Fruit fly (Drosophila melanogaster): ENCODE results near the gene Vps36.

DNA sequence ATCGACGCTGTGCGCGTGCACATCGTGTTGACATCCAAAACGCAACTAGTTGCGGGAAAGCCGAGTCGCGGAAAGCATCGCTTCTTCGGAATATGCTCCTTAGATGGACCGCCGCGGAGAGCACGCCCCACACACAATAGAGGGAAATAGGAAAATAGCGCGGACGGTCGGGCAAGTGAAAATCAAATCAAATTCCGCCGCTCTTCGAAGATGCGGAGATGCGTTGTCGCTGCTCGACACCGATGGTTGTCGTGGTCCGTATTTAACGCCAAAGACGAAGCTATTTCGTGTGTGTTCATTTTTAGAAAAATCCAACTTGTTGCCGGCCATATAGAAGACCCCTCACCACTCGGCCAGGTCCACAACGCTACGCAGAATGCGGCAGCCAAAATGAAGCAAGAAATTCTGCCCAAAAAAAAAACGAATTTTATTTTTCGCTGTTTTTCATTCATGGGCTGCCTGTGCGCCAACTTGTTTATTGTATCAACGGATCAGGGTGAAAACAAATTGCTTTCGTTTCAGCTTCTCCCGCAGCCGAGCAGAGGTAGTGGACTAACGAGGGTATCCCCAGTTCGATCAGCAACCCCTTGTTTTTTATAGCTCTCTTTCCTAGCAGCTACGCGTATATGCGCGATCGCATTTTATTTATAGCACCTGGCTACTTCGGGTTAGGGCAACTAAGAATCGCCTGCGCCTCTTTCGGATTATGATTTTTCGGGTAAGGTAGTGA lies 6.8 kb upstream of the Vps36 start, which contains the start of gene CG10710:
- TF ChIP-seq pan (optimal IDR thresholded peaks at IDR 0.05) (no peak), CG8478 (optimal IDR thresholded peaks at IDR 0.05) (no peak), usp (GFP tag; optimal IDR thresholded peaks at IDR 0.05) (no peak)

Measured in whole organism.